In genomic region chrX:11572270-11572914, dm6 we compare ENCODE assay signal across 1 fruit fly cellular context.
A peak's percentile ranks its signal among the peaks of the same experiment; 100 is the strongest.
TF ChIP-seq lines count a peak whose summit lies in the region.

Gene Kmn1, minus strand, starts transcription at chrX:11572442.
Gene Reepl1, plus strand, starts transcription at chrX:11572707.

TF ChIP-seq in whole organism, embryonic, 481 proteins besides CTCF, POLR2A, EP300 and RAD21 (continued from another document):
- TF ChIP-seq pros (GFP tag; optimal IDR thresholded peaks at IDR 0.05; lab: Kevin White, UChicago) (no peak), CG10274 (GFP tag; optimal IDR thresholded peaks at IDR 0.05; lab: Kevin White, UChicago) (no peak), chn (GFP tag; optimal IDR thresholded peaks at IDR 0.05; lab: Kevin White, UChicago) (no peak), Neu2 (GFP tag; optimal IDR thresholded peaks at IDR 0.05; lab: Kevin White, UChicago; ENCODE audit: borderline replicate concordance) (no peak), CG11085 (GFP tag; IDR thresholded peaks at IDR 0.05; lab: Robert Waterston, UW) (no peak), ato (GFP tag; IDR thresholded peaks at IDR 0.05; lab: Robert Waterston, UW; ENCODE audit: partially characterized antibody) (no peak), Lim3 (GFP tag; IDR thresholded peaks at IDR 0.05; lab: Robert Waterston, UW) (no peak), fd96Cb (tag; optimal IDR thresholded peaks at IDR 0.05; lab: Kevin White, UChicago) (no peak), pb (GFP tag; optimal IDR thresholded peaks at IDR 0.05; lab: Kevin White, UChicago) (no peak), pho (GFP tag; optimal IDR thresholded peaks at IDR 0.05; lab: Kevin White, UChicago) (no peak), Dip3 (GFP tag; optimal IDR thresholded peaks at IDR 0.05; lab: Kevin White, UChicago) (no peak), CG32767 (GFP tag; IDR thresholded peaks at IDR 0.05; lab: Robert Waterston, UW) (no peak), NFAT (GFP tag; IDR thresholded peaks at IDR 0.05; lab: Robert Waterston, UW) (peak; percentile 12; the same call in 1 of the 2 replicates), Ets97D (GFP tag; optimal IDR thresholded peaks at IDR 0.05; lab: Kevin White, UChicago) (no peak), CG4328 (GFP tag; optimal IDR thresholded peaks at IDR 0.05; lab: Kevin White, UChicago) (no peak), Nf-YC (tag; optimal IDR thresholded peaks at IDR 0.05; lab: Kevin White, UChicago) (no peak), Aef1 (GFP tag; IDR thresholded peaks at IDR 0.05; lab: Robert Waterston, UW) (no peak), CG11093 (GFP tag; IDR thresholded peaks at IDR 0.05; lab: Robert Waterston, UW) (no peak), CG6689 (GFP tag; IDR thresholded peaks at IDR 0.05; lab: Robert Waterston, UW) (no peak), CG13894 (tag; optimal IDR thresholded peaks at IDR 0.05; lab: Kevin White, UChicago) (no peak), CG3281 (GFP tag; optimal IDR thresholded peaks at IDR 0.05; lab: Kevin White, UChicago) (no peak), CG10543 (GFP tag; optimal IDR thresholded peaks at IDR 0.05; lab: Kevin White, UChicago) (no peak), HHEX (GFP tag; optimal IDR thresholded peaks at IDR 0.05; lab: Kevin White, UChicago) (no peak), CG2889 (GFP tag; IDR thresholded peaks at IDR 0.05; lab: Robert Waterston, UW) (no peak), CG4707 (GFP tag; optimal IDR thresholded peaks at IDR 0.05; lab: Kevin White, UChicago) (no peak), tx (GFP tag; optimal IDR thresholded peaks at IDR 0.05; lab: Kevin White, UChicago) (no peak), Fer2 (tag; optimal IDR thresholded peaks at IDR 0.05; lab: Kevin White, UChicago) (no peak), chm (GFP tag; IDR thresholded peaks at IDR 0.05; lab: Robert Waterston, UW) (no peak), CG16779 (GFP tag; IDR thresholded peaks at IDR 0.05; lab: Robert Waterston, UW) (no peak), CG7271 (tag; optimal IDR thresholded peaks at IDR 0.05; lab: Kevin White, UChicago) (no peak), chinmo (GFP tag; IDR thresholded peaks at IDR 0.05; lab: Robert Waterston, UW; ENCODE audit: partially characterized antibody) (no peak), grau (tag; optimal IDR thresholded peaks at IDR 0.05; lab: Kevin White, UChicago) (peak; percentile 3), CG5180 (GFP tag; optimal IDR thresholded peaks at IDR 0.05; lab: Kevin White, UChicago) (no peak), ssp (GFP tag; IDR thresholded peaks at IDR 0.05; lab: Robert Waterston, UW) (peak; percentile 32; the same call in 1 of the 2 replicates), Sry-β (GFP tag; optimal IDR thresholded peaks at IDR 0.05; lab: Kevin White, UChicago) (peak; percentile 88), CG32772 (GFP tag; IDR thresholded peaks at IDR 0.05; lab: Robert Waterston, UW) (no peak), onecut (GFP tag; IDR thresholded peaks at IDR 0.05; lab: Robert Waterston, UW) (no peak), CG4854 (GFP tag; optimal IDR thresholded peaks at IDR 0.05; lab: Kevin White, UChicago) (no peak), crp (GFP tag; optimal IDR thresholded peaks at IDR 0.05; lab: Kevin White, UChicago) (peak in 1 of 2 experiments; percentile 70), CG12942 (GFP tag; optimal IDR thresholded peaks at IDR 0.05; lab: Kevin White, UChicago) (no peak), HLHmδ (GFP tag; optimal IDR thresholded peaks at IDR 0.05; lab: Kevin White, UChicago) (no peak), sqz (GFP tag; optimal IDR thresholded peaks at IDR 0.05; lab: Kevin White, UChicago) (no peak), tup (GFP tag; optimal IDR thresholded peaks at IDR 0.05; lab: Kevin White, UChicago) (no peak), CG18011 (GFP tag; optimal IDR thresholded peaks at IDR 0.05; lab: Kevin White, UChicago) (no peak), stc (GFP tag; IDR thresholded peaks at IDR 0.05; lab: Robert Waterston, UW) (no peak), Antp (GFP tag; optimal IDR thresholded peaks at IDR 0.05; lab: Kevin White, UChicago) (no peak), Nf-YB (GFP tag; optimal IDR thresholded peaks at IDR 0.05; lab: Kevin White, UChicago) (no peak), CG7839 (tag; optimal IDR thresholded peaks at IDR 0.05; lab: Kevin White, UChicago) (no peak), psq (GFP tag; optimal IDR thresholded peaks at IDR 0.05; lab: Kevin White, UChicago) (no peak), lmd (GFP tag; IDR thresholded peaks at IDR 0.05; lab: Robert Waterston, UW) (no peak), CG6791 (GFP tag; IDR thresholded peaks at IDR 0.05; lab: Robert Waterston, UW; ENCODE audit: partially characterized antibody) (no peak), CG9817 (tag; optimal IDR thresholded peaks at IDR 0.05; lab: Kevin White, UChicago) (peak; percentile 10), CG9437 (GFP tag; optimal IDR thresholded peaks at IDR 0.05; lab: Kevin White, UChicago) (no peak), CG43689 (GFP tag; IDR thresholded peaks at IDR 0.05; lab: Robert Waterston, UW) (no peak), CG4617 (GFP tag; optimal IDR thresholded peaks at IDR 0.05; lab: Kevin White, UChicago; ENCODE audit: borderline replicate concordance) (peak; percentile 10), pzg (GFP tag; optimal IDR thresholded peaks at IDR 0.05; lab: Kevin White, UChicago) (peak; percentile 29), Ada2b (GFP tag; IDR thresholded peaks at IDR 0.05; lab: Robert Waterston, UW) (no peak), tap (tag; optimal IDR thresholded peaks at IDR 0.05; lab: Kevin White, UChicago) (no peak), Optix (GFP tag; IDR thresholded peaks at IDR 0.05; lab: Robert Waterston, UW) (no peak), CG2129 (GFP tag; IDR thresholded peaks at IDR 0.05; lab: Robert Waterston, UW; ENCODE audit: partially characterized antibody) (no peak), Hr78 (GFP tag; optimal IDR thresholded peaks at IDR 0.05; lab: Kevin White, UChicago) (no peak), da (GFP tag; optimal IDR thresholded peaks at IDR 0.05; lab: Kevin White, UChicago) (no peak), CG30431 (GFP tag; optimal IDR thresholded peaks at IDR 0.05; lab: Kevin White, UChicago) (no peak), CG7372 (GFP tag; IDR thresholded peaks at IDR 0.05; lab: Robert Waterston, UW) (no peak), E2f2 (GFP tag; IDR thresholded peaks at IDR 0.05; lab: Robert Waterston, UW) (peak; percentile 52; the same call in 1 of the 2 replicates), CG2120 (GFP tag; optimal IDR thresholded peaks at IDR 0.05; lab: Kevin White, UChicago) (peak; percentile 16), CG11695 (GFP tag; IDR thresholded peaks at IDR 0.05; lab: Robert Waterston, UW) (no peak), D19B (GFP tag; optimal IDR thresholded peaks at IDR 0.05; lab: Kevin White, UChicago) (no peak), BEAF-32 (GFP tag; optimal IDR thresholded peaks at IDR 0.05; lab: Kevin White, UChicago) (peak; percentile 21), Nf-YA (GFP tag; IDR thresholded peaks at IDR 0.05; lab: Robert Waterston, UW) (no peak), pum (GFP tag; optimal IDR thresholded peaks at IDR 0.05; lab: Kevin White, UChicago) (no peak), NK7.1 (GFP tag; optimal IDR thresholded peaks at IDR 0.05; lab: Kevin White, UChicago) (no peak), Doc2 (GFP tag; IDR thresholded peaks at IDR 0.05; lab: Robert Waterston, UW) (no peak), CG17612 (GFP tag; IDR thresholded peaks at IDR 0.05; lab: Robert Waterston, UW) (no peak), stwl (tag; optimal IDR thresholded peaks at IDR 0.05; lab: Kevin White, UChicago) (peak; percentile 3), Tbp (GFP tag; optimal IDR thresholded peaks at IDR 0.05; lab: Kevin White, UChicago) (no peak), HmgZ (tag; optimal IDR thresholded peaks at IDR 0.05; lab: Kevin White, UChicago) (no peak), CG10431 (GFP tag; optimal IDR thresholded peaks at IDR 0.05; lab: Kevin White, UChicago) (no peak), CG17802 (tag; optimal IDR thresholded peaks at IDR 0.05; lab: Kevin White, UChicago) (no peak), CG6272 (GFP tag; IDR thresholded peaks at IDR 0.05; lab: Robert Waterston, UW) (no peak), dan (GFP tag; IDR thresholded peaks at IDR 0.05; lab: Robert Waterston, UW) (no peak), gfzf (GFP tag; optimal IDR thresholded peaks at IDR 0.05; lab: Kevin White, UChicago) (peak; percentile 33), phol (tag; optimal IDR thresholded peaks at IDR 0.05; lab: Kevin White, UChicago) (peak; percentile 15), sens (GFP tag; lab: Kevin White, UChicago) (peak; percentile 18), twi (tag; optimal IDR thresholded peaks at IDR 0.05; lab: Kevin White, UChicago) (no peak), corto (GFP tag; optimal IDR thresholded peaks at IDR 0.05; lab: Kevin White, UChicago) (no peak), az2 (GFP tag; optimal IDR thresholded peaks at IDR 0.05; lab: Kevin White, UChicago) (no peak), CG18599 (GFP tag; optimal IDR thresholded peaks at IDR 0.05; lab: Kevin White, UChicago) (no peak), CG15514 (GFP tag; optimal IDR thresholded peaks at IDR 0.05; lab: Kevin White, UChicago) (no peak), ham (GFP tag; IDR thresholded peaks at IDR 0.05; lab: Robert Waterston, UW) (no peak), CG5953 (GFP tag; IDR thresholded peaks at IDR 0.05; lab: Robert Waterston, UW) (no peak), Chrac-16 (GFP tag; optimal IDR thresholded peaks at IDR 0.05; lab: Kevin White, UChicago) (no peak), B-H2 (GFP tag; optimal IDR thresholded peaks at IDR 0.05; lab: Kevin White, UChicago) (no peak), rib (GFP tag; IDR thresholded peaks at IDR 0.05; lab: Robert Waterston, UW) (no peak), Poxn (GFP tag; IDR thresholded peaks at IDR 0.05; lab: Robert Waterston, UW) (no peak)
